Worm (Caenorhabditis elegans) whole organism, L4 larva: Measurements from ENCODE around the gene sra-13.

Source experiments
- Y5F2A.4 ChIP-seq: fragments of 200-800 bp; sonication (Bioruptor generic); optimal IDR thresholded peaks from 2 replicates; lab custom pipeline; 2018; ENCODE audit warnings: mild to moderate bottlenecking, missing genetic modification characterization, missing compliant biosample characterization
- ceh-20 ChIP-seq: fragments of 200-800 bp; sonication (Bioruptor generic); IDR thresholded peaks from 2 replicates; pipeline ENCODE4 v1.3.6; 2022; ENCODE audit warnings: missing genetic modification reagents, missing genetic modification characterization, missing compliant biosample characterization
- ces-1 ChIP-seq: fragments of 150-350 bp; sonication (generic microtip); optimal IDR thresholded peaks from 4 replicates; lab custom pipeline; 2014; ENCODE audit warnings: missing biosample characterization, missing genetic modification reagents, missing genetic modification characterization
- cey-2 ChIP-seq: sonication (generic microtip); optimal IDR thresholded peaks from 3 replicates; lab custom pipeline; 2017; ENCODE audit warnings: missing genetic modification characterization, mild to moderate bottlenecking, missing compliant biosample characterization, antibody characterized with exemption, borderline replicate concordance; ENCODE audit not compliant: insufficient read depth
- daf-16 ChIP-seq, 3 experiments: sonication (generic microtip); optimal IDR thresholded peaks; 2 replicates each; lab custom pipeline; 2016 to 2017; ENCODE audit warnings: missing genetic modification characterization in 3 of 3, missing genetic modification reagents in 3 of 3, mild to moderate bottlenecking in 2 of 3, missing compliant biosample characterization in 2 of 3, missing biosample characterization in 1 of 3, moderate library complexity in 1 of 3
- daf-8 ChIP-seq: fragments of 200-800 bp; sonication (Bioruptor generic); IDR thresholded peaks from 2 replicates; pipeline ENCODE4 v1.3.6; 2022; ENCODE audit warnings: missing genetic modification characterization, missing compliant biosample characterization
- dmd-8 ChIP-seq: fragments of 200-800 bp; sonication (Bioruptor generic); IDR thresholded peaks from 2 replicates; pipeline ENCODE4 v1.3.6; 2022; ENCODE audit warnings: missing genetic modification characterization, missing compliant biosample characterization
- dmd-9 ChIP-seq: fragments of 200-800 bp; sonication (Bioruptor generic); IDR thresholded peaks from 2 replicates; pipeline ENCODE4 v1.3.6; 2022; ENCODE audit warnings: missing genetic modification reagents, missing genetic modification characterization, missing compliant biosample characterization
- duxl-1 ChIP-seq: sonication (generic microtip); optimal IDR thresholded peaks from 2 replicates; lab custom pipeline; 2016; ENCODE audit warnings: mild to moderate bottlenecking, missing genetic modification characterization, moderate library complexity, missing compliant biosample characterization; ENCODE audit not compliant: poor library complexity
- dve-1 ChIP-seq: sonication (generic microtip); optimal IDR thresholded peaks from 2 replicates; lab custom pipeline; 2017; ENCODE audit warnings: antibody characterized with exemption, mild to moderate bottlenecking, missing genetic modification characterization, missing compliant biosample characterization; ENCODE audit not compliant: insufficient read depth
- egl-27 ChIP-seq: sonication (generic microtip); optimal IDR thresholded peaks from 3 replicates; lab custom pipeline; 2017; ENCODE audit warnings: missing biosample characterization, missing genetic modification reagents, missing genetic modification characterization
- fkh-10 ChIP-seq: fragments of 150-350 bp; optimal IDR thresholded peaks from 2 replicates; lab custom pipeline; 2014; ENCODE audit warnings: missing biosample characterization, missing genetic modification reagents, missing genetic modification characterization
- gei-8 ChIP-seq: fragments of 200-800 bp; sonication (Bioruptor generic); optimal IDR thresholded peaks from 2 replicates; lab custom pipeline; 2018; ENCODE audit warnings: mild to moderate bottlenecking, missing genetic modification characterization, missing compliant biosample characterization
- hlh-11 ChIP-seq: fragments of 200-800 bp; sonication (Bioruptor generic); optimal IDR thresholded peaks from 2 replicates; lab custom pipeline; 2018; ENCODE audit warnings: mild to moderate bottlenecking, missing genetic modification characterization, missing compliant biosample characterization
- lin-15B ChIP-seq: fragments of 150-350 bp; sonication (generic microtip); optimal IDR thresholded peaks from 3 replicates; lab custom pipeline; 2014; ENCODE audit warnings: missing biosample characterization, missing genetic modification characterization
- lin-38 ChIP-seq: fragments of 200-800 bp; sonication (Bioruptor generic); IDR thresholded peaks from 2 replicates; pipeline ENCODE4 v1.3.6; 2022; ENCODE audit warnings: missing genetic modification reagents, missing genetic modification characterization, missing compliant biosample characterization
- madf-5 ChIP-seq, 2 experiments: fragments of 200-800 bp; sonication (Bioruptor generic); IDR thresholded peaks; 2 replicates each; pipeline ENCODE4 v1.3.6; 2022; ENCODE audit warnings: missing compliant biosample characterization in 2 of 2, missing genetic modification characterization in 2 of 2
- mep-1 ChIP-seq: fragments of 150-350 bp; sonication (generic microtip); optimal IDR thresholded peaks from 3 replicates; lab custom pipeline; 2014; ENCODE audit warnings: missing biosample characterization, missing genetic modification characterization
- mxl-2 ChIP-seq: fragments of 200-800 bp; sonication (Bioruptor generic); conservative IDR thresholded peaks from 2 replicates; pipeline ENCODE4 v1.3.6; 2022; ENCODE audit warnings: missing genetic modification reagents, missing genetic modification characterization, missing compliant biosample characterization
- nhr-102 ChIP-seq: sonication (generic microtip); optimal IDR thresholded peaks from 2 replicates; lab custom pipeline; 2016; ENCODE audit warnings: mild to moderate bottlenecking, missing genetic modification characterization, moderate library complexity, missing compliant biosample characterization
- nhr-237 ChIP-seq: sonication (generic microtip); optimal IDR thresholded peaks from 2 replicates; lab custom pipeline; 2017; ENCODE audit warnings: missing biosample characterization, missing genetic modification characterization
- nhr-25 ChIP-seq: sonication (generic microtip); optimal IDR thresholded peaks from 2 replicates; lab custom pipeline; 2017; ENCODE audit warnings: missing genetic modification characterization, mild to moderate bottlenecking, missing compliant biosample characterization, antibody characterized with exemption, moderate library complexity, borderline replicate concordance; ENCODE audit not compliant: insufficient read depth
- nhr-28 ChIP-seq: fragments of 150-350 bp; optimal IDR thresholded peaks from 2 replicates; lab custom pipeline; 2014; ENCODE audit warnings: missing biosample characterization, missing genetic modification characterization
- nhr-77 ChIP-seq: fragments of 150-350 bp; optimal IDR thresholded peaks from 2 replicates; lab custom pipeline; 2014; ENCODE audit warnings: missing biosample characterization, missing genetic modification characterization
- pha-4 ChIP-seq, 2 experiments: fragments of 150-350 bp in 1 of 2; fragments of 200-800 bp in 1 of 2; sonication (Bioruptor generic) in 1 of 2; IDR thresholded peaks in 1 of 2; optimal IDR thresholded peaks in 1 of 2; 2 replicates each; pipeline versions ENCODE4 v1.3.6 to Lab custom; 2014 to 2022; ENCODE audit warnings: missing genetic modification characterization in 2 of 2, missing genetic modification reagents in 2 of 2, missing biosample characterization in 1 of 2, missing compliant biosample characterization in 1 of 2
- php-3 ChIP-seq: fragments of 200-800 bp; sonication (Bioruptor generic); IDR thresholded peaks from 2 replicates; pipeline ENCODE4 v1.3.6; 2022; ENCODE audit warnings: missing genetic modification reagents, missing genetic modification characterization, missing compliant biosample characterization
- pqm-1 ChIP-seq: sonication (generic microtip); optimal IDR thresholded peaks from 2 replicates; lab custom pipeline; 2017; ENCODE audit warnings: missing biosample characterization, missing genetic modification characterization
- set-16 ChIP-seq: fragments of 200-800 bp; sonication (Bioruptor generic); IDR thresholded peaks from 2 replicates; pipeline ENCODE4 v1.3.6; 2022; ENCODE audit warnings: missing genetic modification reagents, missing genetic modification characterization, missing compliant biosample characterization
- unc-62 ChIP-seq, 3 experiments: fragments of 150-350 bp in 1 of 3; sonication (generic microtip); optimal IDR thresholded peaks in 2 of 3; peaks in 1 of 3; 1 replicate in 1 of 3; 2 replicates in 2 of 3; lab custom pipeline; 2014 to 2017; ENCODE audit warnings: missing biosample characterization in 3 of 3, missing genetic modification characterization in 3 of 3, missing genetic modification reagents in 3 of 3, missing genotype in 1 of 3

Gene sra-13

ce11 chrII:8409538-8409937 lies 2.1 kb downstream of the sra-13 start:
- TF ChIP-seq nhr-25 (tag; lab: Kevin White, UChicago) (peak; percentile 32), dve-1 (tag; lab: Kevin White, UChicago) (no peak), egl-27 (tag; lab: Kevin White, UChicago) (no peak), madf-5 (GFP tag; IDR thresholded peaks at IDR 0.05; lab: Robert Waterston, UW) (no peak), unc-62 (GFP tag; optimal IDR thresholded peaks at IDR 0.05 in 1 of 2; lab: Kevin White, UChicago) (peak in 1 of 2 experiments; percentile 80), unc-62 (tag; optimal IDR thresholded peaks at IDR 0.05; lab: Kevin White, UChicago) (no peak)

- TF ChIP-seq lin-15B (no peak), nhr-25 (tag; lab: Kevin White, UChicago) (no peak), dmd-8 (no peak), daf-8 (GFP tag; lab: Robert Waterston, UW) (no peak), fkh-10 (no peak), Y5F2A.4 (GFP tag; lab: Kevin White, UChicago) (no peak), ces-1 (no peak), dmd-9 (GFP tag; lab: Robert Waterston, UW) (no peak), cey-2 (tag; lab: Kevin White, UChicago) (no peak), pha-4 (GFP tag; IDR thresholded peaks at IDR 0.05; lab: Robert Waterston, UW) (no peak), pha-4 (tag; optimal IDR thresholded peaks at IDR 0.05; lab: Kevin White, UChicago) (no peak), unc-62 (GFP tag; optimal IDR thresholded peaks at IDR 0.05 in 1 of 2; lab: Kevin White, UChicago) (no peak), unc-62 (tag; optimal IDR thresholded peaks at IDR 0.05; lab: Kevin White, UChicago) (no peak), nhr-77 (tag; lab: Kevin White, UChicago) (no peak)
- TF ChIP-seq, all 104 proteins: peak for 0
These were observed 3.5 kb downstream of the sra-13 start for ce11 chrII:8411002-8411401.

ce11 chrII:8412061-8412721 lies 4.7 kb downstream of the sra-13 start, which contains the start of gene efl-3:
Gene efl-3 (plus strand): TSS chrII:8412671.
- TF ChIP-seq gei-8 (GFP tag; lab: Kevin White, UChicago) (no peak), unc-62 (GFP tag; optimal IDR thresholded peaks at IDR 0.05 in 1 of 2; lab: Kevin White, UChicago) (peak in 1 of 2 experiments; percentile 27), unc-62 (tag; optimal IDR thresholded peaks at IDR 0.05; lab: Kevin White, UChicago) (no peak), nhr-237 (tag; lab: Kevin White, UChicago) (no peak), mxl-2 (GFP tag; lab: Robert Waterston, UW) (no peak), nhr-102 (tag; lab: Kevin White, UChicago) (no peak), set-16 (GFP tag; lab: Robert Waterston, UW) (0 out of 2 replicates have a peak, but pooled peaks have one; percentile 25), pqm-1 (tag; lab: Kevin White, UChicago) (peak; percentile 21), duxl-1 (tag; lab: Kevin White, UChicago) (no peak), php-3 (GFP tag; lab: Robert Waterston, UW) (0 out of 2 replicates have a peak, but pooled peaks have one; percentile 23), nhr-28 (tag; lab: Kevin White, UChicago) (peak; percentile 20), daf-16 (GFP tag; optimal IDR thresholded peaks at IDR 0.05; lab: Kevin White, UChicago) (no peak), daf-16 (tag; optimal IDR thresholded peaks at IDR 0.05; lab: Kevin White, UChicago) (peak; percentile 77), hlh-11 (tag; lab: Kevin White, UChicago) (peak; percentile 75), lin-38 (GFP tag; lab: Robert Waterston, UW) (no peak), dve-1 (tag; lab: Kevin White, UChicago) (peak; percentile 42)
- TF ChIP-seq, all 104 proteins: peak for 8

ce11 chrII:8412935-8413334 lies 5.5 kb downstream of the sra-13 start:
- TF ChIP-seq daf-16 (GFP tag; optimal IDR thresholded peaks at IDR 0.05; lab: Kevin White, UChicago) (no peak), daf-16 (tag; optimal IDR thresholded peaks at IDR 0.05; lab: Kevin White, UChicago) (peak; percentile 94), php-3 (GFP tag; lab: Robert Waterston, UW) (peak; percentile 82), mep-1 (tag; lab: Kevin White, UChicago) (no peak), hlh-11 (tag; lab: Kevin White, UChicago) (peak; percentile 88), dve-1 (tag; lab: Kevin White, UChicago) (peak; percentile 70), nhr-102 (tag; lab: Kevin White, UChicago) (peak; percentile 32), nhr-28 (tag; lab: Kevin White, UChicago) (peak; percentile 45), ceh-20 (no peak)
- TF ChIP-seq, all 104 proteins: peak for 6
